Fruit fly (Drosophila melanogaster) whole organism, embryonic: ENCODE results near the gene CG9263.

Source experiments
- Adf1 ChIP-seq: fragments of 200-800 bp; sonication (Bioruptor generic); IDR thresholded peaks from 2 replicates; pipeline ENCODE4 v1.3.6; 2022; ENCODE audit warnings: missing biosample characterization, missing genetic modification characterization
- Asciz ChIP-seq: fragments of 200-800 bp; sonication (Bioruptor generic); optimal IDR thresholded peaks from 2 replicates; lab custom pipeline; 2017; ENCODE audit warnings: missing biosample characterization, mild to moderate bottlenecking, missing genetic modification characterization, missing genetic modification reagents
- CG10565 ChIP-seq: fragments of 200-800 bp; sonication (Bioruptor generic); optimal IDR thresholded peaks from 3 replicates; lab custom pipeline; 2016; ENCODE audit warnings: missing biosample characterization, mild to moderate bottlenecking, missing genetic modification characterization
- CG11398 ChIP-seq: fragments of 200-800 bp; sonication (Bioruptor generic); optimal IDR thresholded peaks from 2 replicates; lab custom pipeline; 2016; ENCODE audit warnings: missing biosample characterization, missing genetic modification characterization
- CG13287 ChIP-seq: fragments of 200-800 bp; sonication (Bioruptor generic); IDR thresholded peaks from 2 replicates; pipeline ENCODE4 v1.3.6; 2022; ENCODE audit warnings: missing biosample characterization, missing genetic modification characterization; ENCODE audit not compliant: partially characterized antibody
- CG13296 ChIP-seq: fragments of 200-800 bp; sonication (Bioruptor generic); optimal IDR thresholded peaks from 3 replicates; lab custom pipeline; 2018; ENCODE audit warnings: missing biosample characterization, mild to moderate bottlenecking, missing genetic modification characterization
- CG14667 ChIP-seq: fragments of 200-800 bp; sonication (Bioruptor generic); IDR thresholded peaks from 2 replicates; pipeline ENCODE4 v1.3.6; 2022; ENCODE audit warnings: missing biosample characterization, missing genetic modification characterization
- CG15269 ChIP-seq: fragments of 200-800 bp; sonication (Bioruptor generic); optimal IDR thresholded peaks from 2 replicates; lab custom pipeline; 2018; ENCODE audit warnings: missing biosample characterization, mild to moderate bottlenecking, missing genetic modification characterization, moderate library complexity
- CG15696 ChIP-seq: fragments of 200-800 bp; sonication (Bioruptor generic); optimal IDR thresholded peaks from 2 replicates; lab custom pipeline; 2019; ENCODE audit warnings: missing biosample characterization, mild to moderate bottlenecking, missing genetic modification characterization, moderate library complexity
- CG18262 ChIP-seq: fragments of 200-800 bp; optimal IDR thresholded peaks from 3 replicates; lab custom pipeline; 2019; ENCODE audit warnings: missing biosample characterization, mild to moderate bottlenecking, missing genetic modification characterization, moderate library complexity
- CG31441 ChIP-seq: fragments of 200-800 bp; sonication (Bioruptor generic); IDR thresholded peaks from 2 replicates; pipeline ENCODE4 v1.3.6; 2022; ENCODE audit warnings: missing biosample characterization, missing genetic modification characterization
- CG3838 ChIP-seq: fragments of 200-800 bp; sonication (Bioruptor generic); optimal IDR thresholded peaks from 3 replicates; lab custom pipeline; 2016; ENCODE audit warnings: missing biosample characterization, missing genetic modification characterization
- CG4617 ChIP-seq: fragments of 200-800 bp; sonication (Bioruptor generic); optimal IDR thresholded peaks from 3 replicates; lab custom pipeline; 2016; ENCODE audit warnings: missing biosample characterization, missing genetic modification characterization, borderline replicate concordance
- CG4730 ChIP-seq: fragments of 200-800 bp; sonication (Bioruptor generic); IDR thresholded peaks from 2 replicates; pipeline ENCODE4 v1.3.6; 2022; ENCODE audit warnings: missing biosample characterization, missing genetic modification characterization
- CG5245 ChIP-seq: fragments of 200-800 bp; sonication (Bioruptor generic); optimal IDR thresholded peaks from 3 replicates; lab custom pipeline; 2016; ENCODE audit warnings: missing biosample characterization, missing genetic modification characterization
- CG6689 ChIP-seq: fragments of 200-800 bp; sonication (Bioruptor generic); IDR thresholded peaks from 2 replicates; pipeline ENCODE4 v1.3.6; 2022; ENCODE audit warnings: missing biosample characterization, missing genetic modification characterization
- CG9727 ChIP-seq: fragments of 200-800 bp; sonication (Bioruptor generic); optimal IDR thresholded peaks from 3 replicates; lab custom pipeline; 2017; ENCODE audit warnings: missing biosample characterization, mild to moderate bottlenecking, missing genetic modification characterization
- CG9797 ChIP-seq: fragments of 200-800 bp; sonication (Bioruptor generic); optimal IDR thresholded peaks from 3 replicates; lab custom pipeline; 2018; ENCODE audit warnings: missing biosample characterization, mild to moderate bottlenecking, missing genetic modification characterization
- Dad ChIP-seq: fragments of 200-800 bp; sonication (Bioruptor generic); optimal IDR thresholded peaks from 3 replicates; lab custom pipeline; 2016; ENCODE audit warnings: missing biosample characterization, missing genetic modification characterization
- Dek ChIP-seq: fragments of 200-800 bp; sonication (Bioruptor generic); optimal IDR thresholded peaks from 3 replicates; lab custom pipeline; 2019; ENCODE audit warnings: missing biosample characterization, mild to moderate bottlenecking, missing genetic modification characterization, moderate library complexity
- Fer2 ChIP-seq: fragments of 200-800 bp; sonication (Bioruptor generic); optimal IDR thresholded peaks from 2 replicates; lab custom pipeline; 2018; ENCODE audit warnings: missing biosample characterization, mild to moderate bottlenecking, missing genetic modification characterization, moderate library complexity
- Fer3 ChIP-seq: fragments of 200-800 bp; sonication (Bioruptor generic); optimal IDR thresholded peaks from 2 replicates; lab custom pipeline; 2018; ENCODE audit warnings: missing biosample characterization, mild to moderate bottlenecking, missing genetic modification characterization, moderate library complexity
- HLHmδ ChIP-seq: fragments of 200-800 bp; sonication (Bioruptor generic); optimal IDR thresholded peaks from 2 replicates; lab custom pipeline; 2018; ENCODE audit warnings: missing biosample characterization, mild to moderate bottlenecking, missing genetic modification characterization, moderate library complexity
- Nf-YB ChIP-seq: fragments of 200-800 bp; sonication (Bioruptor generic); optimal IDR thresholded peaks from 3 replicates; lab custom pipeline; 2019; ENCODE audit warnings: missing biosample characterization, mild to moderate bottlenecking, missing genetic modification characterization, moderate library complexity
- Oli ChIP-seq: fragments of 200-800 bp; sonication (Bioruptor generic); optimal IDR thresholded peaks from 2 replicates; lab custom pipeline; 2018; ENCODE audit warnings: missing biosample characterization, mild to moderate bottlenecking, missing genetic modification characterization, moderate library complexity
- Rfx ChIP-seq: fragments of 200-800 bp; sonication (Bioruptor generic); IDR thresholded peaks from 2 replicates; pipeline ENCODE4 v1.3.6; 2022; ENCODE audit warnings: missing biosample characterization, missing genetic modification characterization
- Xbp1 ChIP-seq: fragments of 200-800 bp; sonication (Bioruptor generic); optimal IDR thresholded peaks from 3 replicates; lab custom pipeline; 2016; ENCODE audit warnings: missing biosample characterization, mild to moderate bottlenecking, missing genetic modification characterization
- cg ChIP-seq: fragments of 200-800 bp; sonication (Bioruptor generic); optimal IDR thresholded peaks from 3 replicates; lab custom pipeline; 2019; ENCODE audit warnings: missing biosample characterization, mild to moderate bottlenecking, missing genetic modification characterization, moderate library complexity
- crc ChIP-seq: fragments of 200-800 bp; sonication (Bioruptor generic); optimal IDR thresholded peaks from 2 replicates; lab custom pipeline; 2016; ENCODE audit warnings: missing biosample characterization, missing genetic modification characterization
- cwo ChIP-seq: fragments of 200-800 bp; sonication (Bioruptor generic); optimal IDR thresholded peaks from 3 replicates; lab custom pipeline; 2017; ENCODE audit warnings: missing biosample characterization, missing genetic modification characterization, mild to moderate bottlenecking, moderate library complexity, missing genetic modification reagents
- fd102C ChIP-seq: fragments of 200-800 bp; sonication (Bioruptor generic); optimal IDR thresholded peaks from 2 replicates; lab custom pipeline; 2018; ENCODE audit warnings: missing biosample characterization, mild to moderate bottlenecking, missing genetic modification characterization, moderate library complexity
- hbn ChIP-seq: fragments of 200-800 bp; sonication (Bioruptor generic); IDR thresholded peaks from 2 replicates; pipeline ENCODE4 v1.3.6; 2022; ENCODE audit warnings: missing biosample characterization, missing genetic modification characterization; ENCODE audit not compliant: partially characterized antibody
- jumu ChIP-seq: fragments of 200-800 bp; sonication (Bioruptor generic); optimal IDR thresholded peaks from 3 replicates; lab custom pipeline; 2016; ENCODE audit warnings: missing biosample characterization, missing genetic modification characterization
- klu ChIP-seq: fragments of 200-800 bp; sonication (Bioruptor generic); IDR thresholded peaks from 2 replicates; pipeline ENCODE4 v1.3.6; 2022; ENCODE audit warnings: missing biosample characterization, missing genetic modification characterization
- lab ChIP-seq: fragments of 200-800 bp; sonication (Bioruptor generic); optimal IDR thresholded peaks from 3 replicates; lab custom pipeline; 2017; ENCODE audit warnings: missing biosample characterization, missing genetic modification characterization, mild to moderate bottlenecking, moderate library complexity, missing genetic modification reagents
- lilli ChIP-seq: fragments of 200-800 bp; sonication (Bioruptor generic); optimal IDR thresholded peaks from 3 replicates; lab custom pipeline; 2016; ENCODE audit warnings: missing biosample characterization, missing genetic modification characterization
- org-1 ChIP-seq: fragments of 200-800 bp; sonication (Bioruptor generic); optimal IDR thresholded peaks from 2 replicates; lab custom pipeline; 2017; ENCODE audit warnings: missing biosample characterization, missing genetic modification characterization
- repo ChIP-seq: fragments of 200-800 bp; sonication (Bioruptor generic); optimal IDR thresholded peaks from 2 replicates; lab custom pipeline; 2016; ENCODE audit warnings: missing biosample characterization, missing genetic modification characterization
- run ChIP-seq: fragments of 200-800 bp; sonication (Bioruptor generic); optimal IDR thresholded peaks from 3 replicates; lab custom pipeline; 2018; ENCODE audit warnings: missing biosample characterization, mild to moderate bottlenecking, missing genetic modification characterization
- sc ChIP-seq, 3 experiments: fragments of >200 bp in 2 of 3; fragments of 200-800 bp in 1 of 3; sonication (Bioruptor generic) in 1 of 3; optimal IDR thresholded peaks; 2 replicates in 2 of 3; 3 replicates in 1 of 3; lab custom pipeline; 2017; ENCODE audit warnings: mild to moderate bottlenecking in 1 of 3, missing biosample characterization in 1 of 3, missing genetic modification characterization in 1 of 3, missing genetic modification reagents in 1 of 3
- sisA ChIP-seq: fragments of 200-800 bp; sonication (Bioruptor generic); IDR thresholded peaks from 2 replicates; pipeline ENCODE4 v1.3.6; 2022; ENCODE audit warnings: missing biosample characterization, missing genetic modification characterization
- tll ChIP-seq, 2 experiments: fragments of 200-800 bp in 1 of 2; fragments of >200 bp in 1 of 2; sonication (Bioruptor generic) in 1 of 2; optimal IDR thresholded peaks; 2 replicates each; lab custom pipeline; 2017 to 2019; ENCODE audit warnings: missing biosample characterization in 2 of 2, missing genetic modification characterization in 2 of 2, mild to moderate bottlenecking in 1 of 2, moderate library complexity in 1 of 2
- unc-4 ChIP-seq: fragments of 200-800 bp; sonication (Bioruptor generic); IDR thresholded peaks from 2 replicates; pipeline ENCODE4 v1.3.6; 2022; ENCODE audit warnings: missing biosample characterization, missing genetic modification characterization; ENCODE audit not compliant: partially characterized antibody
- wdn ChIP-seq: fragments of 200-800 bp; sonication (Bioruptor generic); IDR thresholded peaks from 2 replicates; pipeline ENCODE4 v1.3.6; 2022; ENCODE audit warnings: missing biosample characterization, missing genetic modification characterization
- wek ChIP-seq: fragments of 200-800 bp; sonication (Bioruptor generic); optimal IDR thresholded peaks from 3 replicates; lab custom pipeline; 2018; ENCODE audit warnings: missing biosample characterization, mild to moderate bottlenecking, missing genetic modification characterization, moderate library complexity
- zen2 ChIP-seq: fragments of 200-800 bp; sonication (Bioruptor generic); IDR thresholded peaks from 3 replicates; pipeline ENCODE4 v1.3.6; 2022; ENCODE audit warnings: missing biosample characterization, missing genetic modification characterization; ENCODE audit not compliant: partially characterized antibody

The CG9263 gene

dm6 chr2L:13547738-13548726 lies 5.7 kb upstream of the CG9263 start (continued):
- peak; percentile 23 for TF ChIP-seq CG11398 (GFP tag; lab: Kevin White, UChicago)
- peak; percentile 8 for TF ChIP-seq Fer3 (tag; lab: Kevin White, UChicago)
- TF ChIP-seq CG15269 (tag; lab: Kevin White, UChicago): peak; percentile 53
- peak; percentile 50 for TF ChIP-seq Xbp1 (GFP tag; lab: Kevin White, UChicago)
- TF ChIP-seq wdn (GFP tag; lab: Robert Waterston, UW): no peak
- no peak for TF ChIP-seq unc-4 (GFP tag; lab: Robert Waterston, UW)
- peak; percentile 69 for TF ChIP-seq CG18262 (tag; lab: Kevin White, UChicago)
- TF ChIP-seq tll (GFP tag; optimal IDR thresholded peaks at IDR 0.05; lab: Kevin White, UChicago): peak; percentile 45 to 48
- TF ChIP-seq HLHmδ (GFP tag; lab: Kevin White, UChicago): no peak
- peak; percentile 44; the same call in 1 of the 2 replicates for TF ChIP-seq CG31441 (GFP tag; lab: Robert Waterston, UW)
- no peak for TF ChIP-seq CG9797 (GFP tag; lab: Kevin White, UChicago)
- TF ChIP-seq hbn (GFP tag; lab: Robert Waterston, UW): no peak
- peak; percentile 35 for TF ChIP-seq fd102C
- TF ChIP-seq CG3838 (GFP tag; lab: Kevin White, UChicago): no peak
- TF ChIP-seq wek (GFP tag; lab: Kevin White, UChicago): no peak
- peak; percentile 1 for TF ChIP-seq repo (GFP tag; lab: Kevin White, UChicago)
- TF ChIP-seq CG14667 (GFP tag; lab: Robert Waterston, UW): no peak
- TF ChIP-seq cwo (GFP tag; lab: Kevin White, UChicago): peak; percentile 52
- TF ChIP-seq Asciz: no peak
- no peak for TF ChIP-seq sc (optimal IDR thresholded peaks at IDR 0.05; lab: Kevin White, UChicago)
- TF ChIP-seq sc (GFP tag; optimal IDR thresholded peaks at IDR 0.05; lab: Kevin White, UChicago): no peak
- TF ChIP-seq CG4617 (GFP tag; lab: Kevin White, UChicago): no peak
- TF ChIP-seq CG15696 (tag; lab: Kevin White, UChicago): peak; percentile 73
- no peak for TF ChIP-seq run (tag; lab: Kevin White, UChicago)
- TF ChIP-seq jumu (GFP tag; lab: Kevin White, UChicago): peak; percentile 37
- TF ChIP-seq Rfx (GFP tag; lab: Robert Waterston, UW): peak; percentile 81
- TF ChIP-seq lilli: peak; percentile 67
- TF ChIP-seq Dad (GFP tag; lab: Kevin White, UChicago): peak; percentile 5
- no peak for TF ChIP-seq CG10565
- peak; percentile 1 for TF ChIP-seq CG5245 (GFP tag; lab: Kevin White, UChicago)
- no peak for TF ChIP-seq klu (GFP tag; lab: Robert Waterston, UW)
- peak; percentile 81 for TF ChIP-seq Adf1 (GFP tag; lab: Robert Waterston, UW)
- TF ChIP-seq lab: peak; percentile 53
- no peak for TF ChIP-seq CG13287 (GFP tag; lab: Robert Waterston, UW)
- peak; percentile 99 for TF ChIP-seq CG9727 (GFP tag; lab: Kevin White, UChicago)
- peak; percentile 35 for TF ChIP-seq Oli (tag; lab: Kevin White, UChicago)
- peak; percentile 24 for TF ChIP-seq CG13296
- TF ChIP-seq Nf-YB: no peak
- TF ChIP-seq org-1: peak; percentile 58
- no peak for TF ChIP-seq CG4730 (GFP tag; lab: Robert Waterston, UW)
- TF ChIP-seq crc (GFP tag; lab: Kevin White, UChicago): no peak
- TF ChIP-seq sisA: peak; percentile 10; the same call in 1 of the 2 replicates
- TF ChIP-seq Dek (tag; lab: Kevin White, UChicago): no peak
- TF ChIP-seq zen2 (GFP tag; lab: Robert Waterston, UW): no peak
- peak; percentile 34; the same call in 1 of the 2 replicates for TF ChIP-seq CG6689 (GFP tag; lab: Robert Waterston, UW)
- TF ChIP-seq cg: peak; percentile 45
- no peak for TF ChIP-seq Fer2 (tag; lab: Kevin White, UChicago)
